Worm (Caenorhabditis elegans) whole organism, L3 larva: ENCODE results near the gene F25E2.3.

Source experiments
- ama-1 ChIP-seq: fragments of 150-350 bp; optimal IDR thresholded peaks from 2 replicates; lab custom pipeline; 2018
- ceh-28 ChIP-seq: fragments of 150-350 bp; optimal IDR thresholded peaks from 2 replicates; lab custom pipeline; 2014; ENCODE audit warnings: missing biosample characterization, missing genetic modification reagents, missing genetic modification characterization
- daf-12 ChIP-seq: fragments of 150-350 bp; optimal IDR thresholded peaks from 2 replicates; lab custom pipeline; 2014; ENCODE audit warnings: missing biosample characterization, missing genetic modification reagents, missing genetic modification characterization
- eor-1 ChIP-seq, 2 experiments: fragments of 150-350 bp; optimal IDR thresholded peaks; 2 replicates each; lab custom pipeline; 2014 to 2018; ENCODE audit warnings: missing biosample characterization in 2 of 2, missing genetic modification characterization in 2 of 2
- fkh-10 ChIP-seq: sonication (generic microtip); optimal IDR thresholded peaks from 2 replicates; lab custom pipeline; 2017; ENCODE audit warnings: missing biosample characterization, missing genetic modification reagents, missing genetic modification characterization
- fos-1 ChIP-seq: fragments of 150-350 bp; optimal IDR thresholded peaks from 2 replicates; lab custom pipeline; 2014; ENCODE audit warnings: missing biosample characterization, missing genetic modification characterization
- hmg-11 ChIP-seq: sonication (generic microtip); optimal IDR thresholded peaks from 2 replicates; lab custom pipeline; 2016; ENCODE audit warnings: missing genetic modification characterization, missing compliant biosample characterization
- jun-1 ChIP-seq: fragments of 150-350 bp; optimal IDR thresholded peaks from 2 replicates; lab custom pipeline; 2014; ENCODE audit warnings: missing biosample characterization, missing genetic modification reagents, missing genetic modification characterization
- nhr-12 ChIP-seq: fragments of 150-350 bp; optimal IDR thresholded peaks from 2 replicates; lab custom pipeline; 2014; ENCODE audit warnings: missing biosample characterization, missing genetic modification characterization
- nhr-237 ChIP-seq: fragments of 150-350 bp; optimal IDR thresholded peaks from 2 replicates; lab custom pipeline; 2014; ENCODE audit warnings: missing biosample characterization, missing genetic modification characterization
- nhr-28 ChIP-seq: fragments of 150-350 bp; optimal IDR thresholded peaks from 2 replicates; lab custom pipeline; 2014; ENCODE audit warnings: missing biosample characterization, missing genetic modification characterization
- nhr-67 ChIP-seq: fragments of 150-350 bp; optimal IDR thresholded peaks from 2 replicates; lab custom pipeline; 2014; ENCODE audit warnings: missing biosample characterization, missing genetic modification characterization
- snpc-4 ChIP-seq: fragments of 150-350 bp; optimal IDR thresholded peaks from 2 replicates; lab custom pipeline; 2014; ENCODE audit warnings: missing biosample characterization, missing genetic modification characterization
- zag-1 ChIP-seq: fragments of 150-350 bp; optimal IDR thresholded peaks from 2 replicates; lab custom pipeline; 2014; ENCODE audit warnings: missing biosample characterization, missing genetic modification characterization

ce11 chrX:845443-845842 is 32.5 kb upstream of the F25E2.3 start:
- TF ChIP-seq zag-1 (tag; lab: Kevin White, UChicago): no peak
- TF ChIP-seq snpc-4 (tag; lab: Kevin White, UChicago): no peak
- TF ChIP-seq nhr-12: no peak
- TF ChIP-seq hmg-11 (tag; lab: Kevin White, UChicago): no peak
- no peak for TF ChIP-seq fos-1 (tag; lab: Kevin White, UChicago)
- TF ChIP-seq ceh-28: no peak
- no peak for TF ChIP-seq ama-1 (lab: Kevin White, UChicago)
- TF ChIP-seq fkh-10 (GFP tag; lab: Kevin White, UChicago): no peak
- no peak for TF ChIP-seq nhr-67 (tag; lab: Kevin White, UChicago)
- no peak for TF ChIP-seq eor-1 (tag; optimal IDR thresholded peaks at IDR 0.05; lab: Kevin White, UChicago)
- no peak for TF ChIP-seq daf-12 (tag; lab: Kevin White, UChicago)
- TF ChIP-seq nhr-28 (tag; lab: Kevin White, UChicago): no peak
- no peak for TF ChIP-seq nhr-237
- TF ChIP-seq jun-1: no peak
